Worm (Caenorhabditis elegans) whole organism, L4/young adult: Measurements from ENCODE around the gene cnc-6.

Experiments
- dao-5 ChIP-seq: sonication (generic microtip); optimal IDR thresholded peaks from 2 replicates; lab custom pipeline; 2016; ENCODE audit warnings: missing genotype, missing genetic modification characterization, moderate library complexity, missing compliant biosample characterization
- him-1 ChIP-seq: sonication (generic microtip); optimal IDR thresholded peaks from 2 replicates; lab custom pipeline; 2016; ENCODE audit warnings: missing genotype, missing genetic modification reagents, missing genetic modification characterization, missing compliant biosample characterization

- no peak for TF ChIP-seq dao-5 (tag; lab: Kevin White, UChicago)
- no peak for TF ChIP-seq him-1 (tag; lab: Kevin White, UChicago)
These were observed 1.1 kb downstream of the cnc-6 start for ce11 chrIII:1764463-1764862.
